Fruit fly (Drosophila melanogaster) whole organism, embryonic: Measurements from ENCODE around the gene zfh2.

Source experiments
- BEAF-32 ChIP-seq: fragments of 200-800 bp; sonication (Bioruptor generic); optimal IDR thresholded peaks from 3 replicates; lab custom pipeline; 2017; ENCODE audit warnings: missing biosample characterization, missing genetic modification characterization, mild to moderate bottlenecking, moderate library complexity, missing genetic modification reagents
- Blimp-1 ChIP-seq: fragments of 200-800 bp; sonication (Bioruptor generic); optimal IDR thresholded peaks from 3 replicates; lab custom pipeline; 2018; ENCODE audit warnings: missing biosample characterization, missing genetic modification characterization, mild to moderate bottlenecking, moderate library complexity, missing genetic modification reagents
- CG1024 ChIP-seq: fragments of 200-800 bp; sonication (Bioruptor generic); IDR thresholded peaks from 2 replicates; pipeline ENCODE4 v1.3.6; 2022; ENCODE audit warnings: missing biosample characterization, missing genetic modification characterization
- CG10321 ChIP-seq: fragments of 200-800 bp; sonication (Bioruptor generic); IDR thresholded peaks from 2 replicates; pipeline ENCODE4 v1.3.6; 2022; ENCODE audit warnings: missing biosample characterization, missing genetic modification characterization
- CG10543 ChIP-seq: fragments of 200-800 bp; sonication (Bioruptor generic); optimal IDR thresholded peaks from 3 replicates; lab custom pipeline; 2017; ENCODE audit warnings: missing biosample characterization, mild to moderate bottlenecking, missing genetic modification characterization, moderate library complexity
- CG11085 ChIP-seq: fragments of 200-800 bp; sonication (Bioruptor generic); IDR thresholded peaks from 2 replicates; pipeline ENCODE4 v1.3.6; 2022; ENCODE audit warnings: missing biosample characterization, missing genetic modification characterization
- CG11093 ChIP-seq: fragments of 200-800 bp; sonication (Bioruptor generic); IDR thresholded peaks from 3 replicates; pipeline ENCODE4 v1.3.6; 2022; ENCODE audit warnings: missing biosample characterization, missing genetic modification characterization
- CG12155 ChIP-seq: fragments of 200-800 bp; sonication (Bioruptor generic); optimal IDR thresholded peaks from 3 replicates; lab custom pipeline; 2016; ENCODE audit warnings: missing biosample characterization, missing genetic modification characterization
- CG13296 ChIP-seq: fragments of 200-800 bp; sonication (Bioruptor generic); optimal IDR thresholded peaks from 3 replicates; lab custom pipeline; 2018; ENCODE audit warnings: missing biosample characterization, mild to moderate bottlenecking, missing genetic modification characterization
- CG15479 ChIP-seq: fragments of 200-800 bp; sonication (Bioruptor generic); optimal IDR thresholded peaks from 3 replicates; lab custom pipeline; 2019; ENCODE audit warnings: missing biosample characterization, mild to moderate bottlenecking, missing genetic modification characterization, moderate library complexity
- CG15601 ChIP-seq: fragments of 200-800 bp; sonication (Bioruptor generic); optimal IDR thresholded peaks from 3 replicates; lab custom pipeline; 2019; ENCODE audit warnings: missing biosample characterization, mild to moderate bottlenecking, missing genetic modification characterization, moderate library complexity
- CG15696 ChIP-seq: fragments of 200-800 bp; sonication (Bioruptor generic); optimal IDR thresholded peaks from 2 replicates; lab custom pipeline; 2019; ENCODE audit warnings: missing biosample characterization, mild to moderate bottlenecking, missing genetic modification characterization, moderate library complexity
- CG17385 ChIP-seq: fragments of 200-800 bp; sonication (Bioruptor generic); optimal IDR thresholded peaks from 3 replicates; lab custom pipeline; 2018; ENCODE audit warnings: missing biosample characterization, mild to moderate bottlenecking, missing genetic modification characterization
- CG17912 ChIP-seq: fragments of 200-800 bp; sonication (Bioruptor generic); optimal IDR thresholded peaks from 2 replicates; lab custom pipeline; 2018; ENCODE audit warnings: missing biosample characterization, mild to moderate bottlenecking, missing genetic modification characterization
- CG2199 ChIP-seq: fragments of 200-800 bp; sonication (Bioruptor generic); IDR thresholded peaks from 3 replicates; pipeline ENCODE4 v1.3.6; 2022; ENCODE audit warnings: missing biosample characterization, missing genetic modification characterization
- CG30020 ChIP-seq: fragments of 200-800 bp; optimal IDR thresholded peaks from 2 replicates; lab custom pipeline; 2019; ENCODE audit warnings: missing biosample characterization, mild to moderate bottlenecking, missing genetic modification characterization, moderate library complexity
- CG3163 ChIP-seq: fragments of 200-800 bp; sonication (Bioruptor generic); optimal IDR thresholded peaks from 3 replicates; lab custom pipeline; 2016; ENCODE audit warnings: missing biosample characterization, missing genetic modification characterization
- CG32767 ChIP-seq: fragments of 200-800 bp; sonication (Bioruptor generic); IDR thresholded peaks from 2 replicates; pipeline ENCODE4 v1.3.6; 2022; ENCODE audit warnings: missing biosample characterization, missing genetic modification characterization
- CG33557 ChIP-seq: fragments of 200-800 bp; sonication (Bioruptor generic); optimal IDR thresholded peaks from 2 replicates; lab custom pipeline; 2019; ENCODE audit warnings: missing biosample characterization, mild to moderate bottlenecking, missing genetic modification characterization, moderate library complexity
- CG6791 ChIP-seq: fragments of 200-800 bp; sonication (Bioruptor generic); IDR thresholded peaks from 3 replicates; pipeline ENCODE4 v1.3.6; 2022; ENCODE audit warnings: missing biosample characterization, missing genetic modification characterization; ENCODE audit not compliant: partially characterized antibody
- CG8290 ChIP-seq, 3 experiments: fragments of 200-800 bp; sonication (Bioruptor generic); optimal IDR thresholded peaks; 2 replicates each; lab custom pipeline; 2016 to 2019; ENCODE audit warnings: missing biosample characterization in 3 of 3, missing genetic modification characterization in 3 of 3, mild to moderate bottlenecking in 2 of 3, moderate library complexity in 1 of 3
- Deaf1 ChIP-seq: fragments of 200-800 bp; optimal IDR thresholded peaks from 3 replicates; lab custom pipeline; 2019; ENCODE audit warnings: missing biosample characterization, mild to moderate bottlenecking, missing genetic modification characterization, moderate library complexity
- HLH3B ChIP-seq: fragments of 200-800 bp; sonication (Bioruptor generic); IDR thresholded peaks from 2 replicates; pipeline ENCODE4 v1.3.6; 2022; ENCODE audit warnings: missing biosample characterization, missing genetic modification characterization
- HLH54F ChIP-seq: fragments of 200-800 bp; sonication (Bioruptor generic); optimal IDR thresholded peaks from 3 replicates; lab custom pipeline; 2016; ENCODE audit warnings: missing biosample characterization, missing genetic modification characterization
- HmgZ ChIP-seq: fragments of 200-800 bp; sonication (Bioruptor generic); optimal IDR thresholded peaks from 2 replicates; lab custom pipeline; 2018; ENCODE audit warnings: missing biosample characterization, mild to moderate bottlenecking, missing genetic modification characterization
- MBD-R2 ChIP-seq: fragments of 200-800 bp; sonication (Bioruptor generic); IDR thresholded peaks from 2 replicates; pipeline ENCODE4 v1.3.6; 2022; ENCODE audit warnings: missing biosample characterization, missing genetic modification characterization
- MESR4 ChIP-seq: fragments of 200-800 bp; sonication (Bioruptor generic); optimal IDR thresholded peaks from 2 replicates; lab custom pipeline; 2018; ENCODE audit warnings: missing biosample characterization, mild to moderate bottlenecking, missing genetic modification characterization, moderate library complexity
- YL-1 ChIP-seq: fragments of 200-800 bp; sonication (Bioruptor generic); optimal IDR thresholded peaks from 3 replicates; lab custom pipeline; 2017; ENCODE audit warnings: missing biosample characterization, mild to moderate bottlenecking, missing genetic modification characterization
- cad ChIP-seq: fragments of >200 bp; optimal IDR thresholded peaks from 2 replicates; lab custom pipeline; 2017; ENCODE audit warnings: missing biosample characterization, missing genetic modification characterization
- chif ChIP-seq, 2 experiments: fragments of 200-800 bp; sonication (Bioruptor generic); optimal IDR thresholded peaks; 3 replicates each; lab custom pipeline; 2016; ENCODE audit warnings: missing biosample characterization in 2 of 2, missing genetic modification characterization in 2 of 2
- ci ChIP-seq: fragments of 200-800 bp; sonication (Bioruptor generic); IDR thresholded peaks from 3 replicates; pipeline ENCODE4 v1.3.6; 2022; ENCODE audit warnings: missing biosample characterization, missing genetic modification characterization
- dm ChIP-seq: fragments of 200-800 bp; sonication (Bioruptor generic); optimal IDR thresholded peaks from 3 replicates; lab custom pipeline; 2016; ENCODE audit warnings: missing biosample characterization, missing genetic modification characterization
- dmrt11E ChIP-seq: fragments of 200-800 bp; sonication (Bioruptor generic); optimal IDR thresholded peaks from 3 replicates; lab custom pipeline; 2018; ENCODE audit warnings: missing biosample characterization, mild to moderate bottlenecking, missing genetic modification characterization, moderate library complexity
- dpn ChIP-seq, 2 experiments: fragments of 200-800 bp; sonication (Bioruptor generic); optimal IDR thresholded peaks; 3 replicates each; lab custom pipeline; 2016; ENCODE audit warnings: missing biosample characterization in 2 of 2, missing genetic modification characterization in 2 of 2
- fu2 ChIP-seq: fragments of 200-800 bp; sonication (Bioruptor generic); optimal IDR thresholded peaks from 2 replicates; lab custom pipeline; 2016; ENCODE audit warnings: missing biosample characterization, missing genetic modification characterization
- gce ChIP-seq: fragments of 200-800 bp; sonication (Bioruptor generic); IDR thresholded peaks from 3 replicates; pipeline ENCODE4 v1.3.6; 2022; ENCODE audit warnings: missing biosample characterization, missing genetic modification characterization
- gcm ChIP-seq: fragments of 200-800 bp; sonication (Bioruptor generic); optimal IDR thresholded peaks from 2 replicates; lab custom pipeline; 2019; ENCODE audit warnings: missing biosample characterization, mild to moderate bottlenecking, missing genetic modification characterization, moderate library complexity
- gem ChIP-seq: fragments of 200-800 bp; sonication (Bioruptor generic); optimal IDR thresholded peaks from 2 replicates; lab custom pipeline; 2019; ENCODE audit warnings: missing biosample characterization, mild to moderate bottlenecking, missing genetic modification characterization, moderate library complexity
- jumu ChIP-seq: fragments of 200-800 bp; sonication (Bioruptor generic); optimal IDR thresholded peaks from 3 replicates; lab custom pipeline; 2016; ENCODE audit warnings: missing biosample characterization, missing genetic modification characterization
- ken ChIP-seq: fragments of 200-800 bp; sonication (Bioruptor generic); IDR thresholded peaks from 3 replicates; pipeline ENCODE4 v1.3.6; 2022; ENCODE audit warnings: missing biosample characterization, missing genetic modification characterization
- kni ChIP-seq: fragments of 200-800 bp; sonication (Bioruptor generic); optimal IDR thresholded peaks from 3 replicates; lab custom pipeline; 2017; ENCODE audit warnings: mild to moderate bottlenecking, missing biosample characterization, missing genetic modification reagents, missing genetic modification characterization
- mam ChIP-seq: fragments of 200-800 bp; sonication (Bioruptor generic); optimal IDR thresholded peaks from 3 replicates; lab custom pipeline; 2016; ENCODE audit warnings: missing biosample characterization, missing genetic modification characterization
- pfk ChIP-seq: fragments of 200-800 bp; sonication (Bioruptor generic); optimal IDR thresholded peaks from 2 replicates; lab custom pipeline; 2018; ENCODE audit warnings: missing biosample characterization, mild to moderate bottlenecking, missing genetic modification characterization, moderate library complexity
- pzg ChIP-seq: fragments of 200-800 bp; sonication (Bioruptor generic); optimal IDR thresholded peaks from 3 replicates; lab custom pipeline; 2018; ENCODE audit warnings: missing biosample characterization, mild to moderate bottlenecking, missing genetic modification characterization, moderate library complexity
- sob ChIP-seq: fragments of 200-800 bp; sonication (Bioruptor generic); IDR thresholded peaks from 2 replicates; pipeline ENCODE4 v1.3.6; 2022; ENCODE audit warnings: missing biosample characterization, missing genetic modification characterization
- trem ChIP-seq: fragments of 200-800 bp; optimal IDR thresholded peaks from 3 replicates; lab custom pipeline; 2019; ENCODE audit warnings: missing biosample characterization, mild to moderate bottlenecking, missing genetic modification characterization, moderate library complexity
- twi ChIP-seq: fragments of 200-800 bp; optimal IDR thresholded peaks from 2 replicates; lab custom pipeline; 2019; ENCODE audit warnings: missing biosample characterization, mild to moderate bottlenecking, missing genetic modification characterization, moderate library complexity
- zfh2 ChIP-seq: fragments of 200-800 bp; sonication (Bioruptor generic); optimal IDR thresholded peaks from 2 replicates; lab custom pipeline; 2016; ENCODE audit warnings: missing biosample characterization, missing genetic modification characterization

zfh2 gene

DNA sequence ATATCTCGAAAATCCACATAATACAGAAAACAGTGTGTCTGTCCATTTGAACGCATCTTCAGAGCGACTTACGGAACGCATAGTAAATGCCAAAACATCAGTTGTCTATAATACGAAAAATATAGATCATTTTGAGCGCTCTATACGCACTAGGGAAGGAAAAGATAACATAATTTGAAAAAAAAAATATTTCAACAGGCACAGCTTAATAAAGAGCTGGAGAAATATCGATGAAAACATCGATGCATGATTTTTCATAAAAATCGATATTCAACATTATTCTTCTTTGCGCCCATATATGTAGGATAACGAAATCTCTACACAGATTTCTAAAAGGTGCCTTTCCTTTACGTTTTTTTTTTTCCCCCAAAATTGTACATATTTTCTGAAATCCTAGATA is 19.9 kb upstream of the zfh2 start (continued):
- TF ChIP-seq Blimp-1 (no peak), CG32767 (GFP tag; lab: Robert Waterston, UW) (no peak), cad (GFP tag; lab: Kevin White, UChicago) (no peak)

DNA sequence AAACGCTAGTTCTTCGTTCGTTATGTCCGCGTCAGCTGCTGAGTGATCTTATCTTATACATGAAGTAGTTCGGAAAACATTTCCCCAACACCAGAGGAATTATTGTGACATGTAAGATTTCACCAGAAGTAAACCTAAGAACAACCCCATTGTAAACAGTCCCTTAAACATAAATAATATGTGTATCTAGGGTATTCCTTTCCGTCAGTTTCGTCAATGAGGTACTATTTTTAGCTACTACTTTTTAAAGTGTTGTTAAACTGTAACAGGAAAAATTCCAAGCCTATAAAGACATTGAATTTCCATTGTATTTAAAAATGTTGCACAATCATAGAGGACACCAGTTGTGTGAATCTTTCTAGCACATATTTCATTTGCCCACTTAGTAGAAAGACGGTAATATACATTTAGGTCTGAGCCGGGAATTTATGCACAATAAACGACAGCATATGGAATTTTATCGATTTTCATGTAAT is 18.9 kb upstream of the zfh2 start:
- TF ChIP-seq CG3163 (GFP tag; lab: Kevin White, UChicago): peak; percentile 3
- 0 out of 2 replicates have a peak, but pooled peaks have one; percentile 39 for TF ChIP-seq sob
- TF ChIP-seq CG10321: no peak
- TF ChIP-seq fu2 (GFP tag; lab: Kevin White, UChicago): no peak
- TF ChIP-seq CG15696 (tag; lab: Kevin White, UChicago): peak; percentile 21
- peak; percentile 33 for TF ChIP-seq CG17912 (GFP tag; lab: Kevin White, UChicago)
- TF ChIP-seq CG12155: peak; percentile 1
- peak; percentile 6 for TF ChIP-seq mam (GFP tag; lab: Kevin White, UChicago)
- no peak for TF ChIP-seq chif (GFP tag; optimal IDR thresholded peaks at IDR 0.05; lab: Kevin White, UChicago)
- TF ChIP-seq BEAF-32 (GFP tag; lab: Kevin White, UChicago): peak; percentile 28
- peak; percentile 0 for TF ChIP-seq dmrt11E
- no peak for TF ChIP-seq gcm (GFP tag; lab: Kevin White, UChicago)
- no peak for TF ChIP-seq ken (GFP tag; lab: Robert Waterston, UW)
- TF ChIP-seq HLH3B: no peak
- 0 out of 3 replicates have a peak, but pooled peaks have one; percentile 9 for TF ChIP-seq ci
- TF ChIP-seq twi: no peak
- peak; percentile 21 for TF ChIP-seq YL-1 (GFP tag; lab: Kevin White, UChicago)
- TF ChIP-seq MBD-R2: peak; percentile 39; the same call in 1 of the 2 replicates
- peak; percentile 28 for TF ChIP-seq MESR4
- no peak for TF ChIP-seq CG11085 (GFP tag; lab: Robert Waterston, UW)
- peak; percentile 32 for TF ChIP-seq CG17385 (GFP tag; lab: Kevin White, UChicago)
- no peak for TF ChIP-seq CG11093 (GFP tag; lab: Robert Waterston, UW)
- peak; percentile 96 for TF ChIP-seq CG30020 (tag; lab: Kevin White, UChicago)
- TF ChIP-seq CG10543: no peak
- peak; percentile 86 for TF ChIP-seq CG1024 (GFP tag; lab: Robert Waterston, UW)
- TF ChIP-seq gce: no peak
- TF ChIP-seq HLH54F (GFP tag; lab: Kevin White, UChicago): no peak
- peak; percentile 52 for TF ChIP-seq HmgZ
- peak; percentile 36 for TF ChIP-seq CG33557 (GFP tag; lab: Kevin White, UChicago)
- 0 out of 3 replicates have a peak, but pooled peaks have one; percentile 36 for TF ChIP-seq CG6791 (GFP tag; lab: Robert Waterston, UW)
- peak; percentile 48 for TF ChIP-seq kni (GFP tag; lab: Kevin White, UChicago)
- peak; percentile 5 for TF ChIP-seq trem (tag; lab: Kevin White, UChicago)
- peak; percentile 6 for TF ChIP-seq CG15479 (GFP tag; lab: Kevin White, UChicago)
- TF ChIP-seq dpn (GFP tag; optimal IDR thresholded peaks at IDR 0.05; lab: Kevin White, UChicago): peak in 1 of 2 experiments; percentile 4
- no peak for TF ChIP-seq dm
- peak; percentile 6 for TF ChIP-seq zfh2
- peak; percentile 37 for TF ChIP-seq pzg
- TF ChIP-seq CG8290 (GFP tag; optimal IDR thresholded peaks at IDR 0.05; lab: Kevin White, UChicago): peak; percentile 63
- TF ChIP-seq CG8290 (tag; optimal IDR thresholded peaks at IDR 0.05; lab: Kevin White, UChicago): peak; percentile 68 to 69
- peak; percentile 33 for TF ChIP-seq pfk
- TF ChIP-seq Deaf1 (tag; lab: Kevin White, UChicago): no peak
- TF ChIP-seq gem (tag; lab: Kevin White, UChicago): peak; percentile 5
- peak; percentile 92 for TF ChIP-seq CG2199
- peak; percentile 43 for TF ChIP-seq CG13296 (GFP tag; lab: Kevin White, UChicago)
- peak; percentile 20 for TF ChIP-seq CG15601 (tag; lab: Kevin White, UChicago)
- TF ChIP-seq jumu (GFP tag; lab: Kevin White, UChicago): peak; percentile 14
